Worm (Caenorhabditis elegans): ENCODE results near the gene R102.11.
"Not testable (repeated sequence)": the region's sequence is repeated elsewhere in the genome, so short reads cannot be mapped to it uniquely, and the experiment has no call there.

Gene R102.11

ce11 chrIV:10656770-10657323 is 42.7 kb downstream of the R102.11 start, which contains the start of gene K08C7.1:
Gene K08C7.1 (plus strand): TSS chrIV:10656812.
- TF ChIP-seq hlh-1 (tag; optimal IDR thresholded peaks at IDR 0.05) (no peak), nhr-237 (tag; optimal IDR thresholded peaks at IDR 0.05) (no peak), drap-1 (GFP tag; optimal IDR thresholded peaks at IDR 0.05) (no peak), snpc-4 (tag; optimal IDR thresholded peaks at IDR 0.05) (no peak), ztf-11 (tag; optimal IDR thresholded peaks at IDR 0.05) (no peak), tbx-8 (GFP tag; optimal IDR thresholded peaks at IDR 0.05) (no peak), bed-3 (GFP tag; optimal IDR thresholded peaks at IDR 0.05) (no peak), mab-5 (tag; optimal IDR thresholded peaks at IDR 0.05) (no peak), lin-13 (tag; optimal IDR thresholded peaks at IDR 0.05) (no peak), elt-1 (tag; optimal IDR thresholded peaks at IDR 0.05; ENCODE audit: borderline replicate concordance, insufficient read depth) (no peak), zip-8 (tag; optimal IDR thresholded peaks at IDR 0.05) (no peak), mls-2 (tag; optimal IDR thresholded peaks at IDR 0.05) (no peak), cnd-1 (tag; optimal IDR thresholded peaks at IDR 0.05) (no peak), blmp-1 (tag; optimal IDR thresholded peaks at IDR 0.05) (no peak), lin-32 (GFP tag; optimal IDR thresholded peaks at IDR 0.05) (no peak), nhr-76 (tag; optimal IDR thresholded peaks at IDR 0.05) (no peak), elt-3 (tag; optimal IDR thresholded peaks at IDR 0.05) (no peak), pha-4 (tag; optimal IDR thresholded peaks at IDR 0.05) (no peak), M03D4.4 (tag; optimal IDR thresholded peaks at IDR 0.05) (no peak), ceh-39 (tag; optimal IDR thresholded peaks at IDR 0.05) (no peak)

DNA sequence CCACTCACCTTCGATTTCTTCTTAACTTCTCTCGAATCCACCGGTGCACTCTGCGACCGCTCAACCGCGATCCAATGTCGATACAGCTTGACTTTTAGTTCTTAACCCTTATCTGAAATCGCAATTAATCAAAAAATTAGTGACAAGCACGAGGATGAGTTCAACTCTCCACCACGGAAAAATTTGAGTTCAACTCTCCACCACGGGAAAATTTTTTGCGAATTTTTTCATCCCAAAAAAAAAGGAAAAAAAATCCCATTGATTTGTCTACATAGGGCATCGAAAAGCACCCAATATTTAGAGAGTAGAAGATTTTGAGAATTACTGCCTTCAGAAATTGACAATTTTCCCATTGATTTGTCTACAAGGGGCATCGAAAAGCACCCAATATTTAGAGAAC is 45.5 kb downstream of the R102.11 start, which contains the start of gene glb-19:
Gene glb-19, minus strand, starts transcription at position 101 of the 400 bp plus-strand sequence.
- not testable (repeated sequence) for TF ChIP-seq elt-3 (tag; optimal IDR thresholded peaks at IDR 0.05); unc-62 (GFP tag; optimal IDR thresholded peaks at IDR 0.05); unc-120 (tag; optimal IDR thresholded peaks at IDR 0.05; ENCODE audit: poor library complexity, severe bottlenecking)
